Fruit fly (Drosophila melanogaster) whole organism: ENCODE data around the gene C15.

Experiments used
- CG8478 ChIP-seq: fragments of >200 bp; optimal IDR thresholded peaks from 2 replicates; lab custom pipeline; 2018; ENCODE audit warnings: inconsistent platforms
- pan ChIP-seq: fragments of >200 bp; optimal IDR thresholded peaks from 2 replicates; lab custom pipeline; 2017
- psq ChIP-seq: fragments of >200 bp; optimal IDR thresholded peaks from 2 replicates; lab custom pipeline; 2017
- usp ChIP-seq: fragments of >200 bp; optimal IDR thresholded peaks from 2 replicates; lab custom pipeline; 2017; ENCODE audit warnings: missing biosample characterization, missing genetic modification characterization, mixed read lengths

DNA sequence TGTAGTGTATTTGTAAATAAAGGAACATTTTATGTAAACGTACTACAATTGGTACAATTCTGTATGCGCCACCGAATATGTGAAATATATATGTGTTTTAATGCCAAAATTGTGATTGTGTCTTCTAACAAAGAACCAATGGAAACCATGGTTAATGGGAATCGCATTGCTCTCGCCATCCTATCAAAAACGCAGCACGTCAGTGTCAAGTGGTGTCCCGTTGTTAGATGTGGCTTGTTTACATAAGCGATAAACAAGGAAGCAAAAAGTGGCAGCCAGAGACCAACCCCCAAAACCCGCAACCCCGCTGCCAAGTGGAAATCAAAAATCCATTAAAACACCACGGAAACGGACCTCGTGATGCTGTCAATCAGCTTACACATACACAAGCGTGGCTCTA lies 28.7 kb downstream of the C15 start:
- no peak for TF ChIP-seq psq (lab: Kevin White, UChicago)
- TF ChIP-seq CG8478 (lab: Kevin White, UChicago) = no peak
- TF ChIP-seq usp (GFP tag; lab: Kevin White, UChicago) = no peak
- no peak for TF ChIP-seq pan
